Worm (Caenorhabditis elegans) whole organism, L3 larva: ENCODE data around the gene gex-5.
"Not testable (repeated sequence)": the region's sequence is repeated elsewhere in the genome, so short reads cannot be mapped to it uniquely, and the experiment has no call there.

Experiments
- ZK546.5 ChIP-seq: sonication (generic microtip); optimal IDR thresholded peaks from 2 replicates; lab custom pipeline; 2017; ENCODE audit warnings: missing biosample characterization, missing genetic modification characterization
- aly-2 ChIP-seq: fragments of 150-350 bp; optimal IDR thresholded peaks from 2 replicates; lab custom pipeline; 2014; ENCODE audit warnings: missing biosample characterization, missing genetic modification characterization
- ama-1 ChIP-seq: fragments of 150-350 bp; optimal IDR thresholded peaks from 2 replicates; lab custom pipeline; 2018
- elt-2 ChIP-seq: sonication (generic microtip); optimal IDR thresholded peaks from 2 replicates; lab custom pipeline; 2016; ENCODE audit warnings: missing genetic modification reagents, mild to moderate bottlenecking, missing genetic modification characterization, missing compliant biosample characterization
- eor-1 ChIP-seq, 2 experiments: fragments of 150-350 bp; optimal IDR thresholded peaks; 2 replicates each; lab custom pipeline; 2014 to 2018; ENCODE audit warnings: missing biosample characterization in 2 of 2, missing genetic modification characterization in 2 of 2
- fkh-10 ChIP-seq: sonication (generic microtip); optimal IDR thresholded peaks from 2 replicates; lab custom pipeline; 2017; ENCODE audit warnings: missing biosample characterization, missing genetic modification reagents, missing genetic modification characterization
- fkh-2 ChIP-seq: fragments of 150-350 bp; optimal IDR thresholded peaks from 2 replicates; lab custom pipeline; 2014; ENCODE audit warnings: missing biosample characterization, missing genetic modification reagents, missing genetic modification characterization
- hmg-11 ChIP-seq: sonication (generic microtip); optimal IDR thresholded peaks from 2 replicates; lab custom pipeline; 2016; ENCODE audit warnings: missing genetic modification characterization, missing compliant biosample characterization
- lin-15B ChIP-seq: fragments of 150-350 bp; optimal IDR thresholded peaks from 2 replicates; lab custom pipeline; 2014; ENCODE audit warnings: missing biosample characterization, missing genetic modification characterization
- mml-1 ChIP-seq: fragments of 150-350 bp; sonication (generic microtip); optimal IDR thresholded peaks from 3 replicates; lab custom pipeline; 2014; ENCODE audit warnings: missing biosample characterization, missing genetic modification characterization
- nhr-11 ChIP-seq: fragments of 150-350 bp; optimal IDR thresholded peaks from 2 replicates; lab custom pipeline; 2014; ENCODE audit warnings: missing biosample characterization, missing genetic modification characterization
- nhr-12 ChIP-seq: fragments of 150-350 bp; optimal IDR thresholded peaks from 2 replicates; lab custom pipeline; 2014; ENCODE audit warnings: missing biosample characterization, missing genetic modification characterization
- nhr-23 ChIP-seq: fragments of 150-350 bp; optimal IDR thresholded peaks from 2 replicates; lab custom pipeline; 2014; ENCODE audit warnings: missing biosample characterization, missing genetic modification reagents, missing genetic modification characterization
- nhr-237 ChIP-seq: fragments of 150-350 bp; optimal IDR thresholded peaks from 2 replicates; lab custom pipeline; 2014; ENCODE audit warnings: missing biosample characterization, missing genetic modification characterization
- nhr-25 ChIP-seq: sonication (generic microtip); optimal IDR thresholded peaks from 2 replicates; lab custom pipeline; 2017; ENCODE audit warnings: missing biosample characterization, missing genetic modification characterization
- nhr-67 ChIP-seq: fragments of 150-350 bp; optimal IDR thresholded peaks from 2 replicates; lab custom pipeline; 2014; ENCODE audit warnings: missing biosample characterization, missing genetic modification characterization
- nhr-76 ChIP-seq: fragments of 150-350 bp; sonication (generic microtip); optimal IDR thresholded peaks from 5 replicates; lab custom pipeline; 2014; ENCODE audit warnings: missing biosample characterization, missing genetic modification characterization
- pha-4 ChIP-seq: fragments of 150-350 bp; optimal IDR thresholded peaks from 2 replicates; lab custom pipeline; 2014; ENCODE audit warnings: missing biosample characterization, missing genetic modification reagents, missing genetic modification characterization
- pqm-1 ChIP-seq: fragments of 150-350 bp; optimal IDR thresholded peaks from 2 replicates; lab custom pipeline; 2017; ENCODE audit warnings: missing biosample characterization, missing genetic modification characterization, inconsistent platforms
- sea-2 ChIP-seq: fragments of 150-350 bp; sonication (generic microtip); optimal IDR thresholded peaks from 4 replicates; lab custom pipeline; 2014; ENCODE audit warnings: missing biosample characterization, missing genetic modification reagents, missing genetic modification characterization
- skn-1 ChIP-seq: fragments of 150-350 bp; optimal IDR thresholded peaks from 2 replicates; lab custom pipeline; 2014; ENCODE audit warnings: missing biosample characterization, missing genetic modification characterization
- tbx-2 ChIP-seq: sonication (generic microtip); optimal IDR thresholded peaks from 2 replicates; lab custom pipeline; 2016; ENCODE audit warnings: mild to moderate bottlenecking, missing genetic modification characterization, missing compliant biosample characterization
- unc-62 ChIP-seq: fragments of 150-350 bp; sonication (generic microtip); optimal IDR thresholded peaks from 4 replicates; lab custom pipeline; 2014; ENCODE audit warnings: missing biosample characterization, missing genetic modification reagents, missing genetic modification characterization
- zag-1 ChIP-seq: fragments of 150-350 bp; optimal IDR thresholded peaks from 2 replicates; lab custom pipeline; 2014; ENCODE audit warnings: missing biosample characterization, missing genetic modification characterization
- ztf-11 ChIP-seq: fragments of 150-350 bp; optimal IDR thresholded peaks from 2 replicates; lab custom pipeline; 2014; ENCODE audit warnings: missing biosample characterization, missing genetic modification characterization
- ztf-4 ChIP-seq: fragments of 150-350 bp; optimal IDR thresholded peaks from 2 replicates; lab custom pipeline; 2014; ENCODE audit warnings: missing biosample characterization, missing genetic modification characterization

gex-5 gene

DNA sequence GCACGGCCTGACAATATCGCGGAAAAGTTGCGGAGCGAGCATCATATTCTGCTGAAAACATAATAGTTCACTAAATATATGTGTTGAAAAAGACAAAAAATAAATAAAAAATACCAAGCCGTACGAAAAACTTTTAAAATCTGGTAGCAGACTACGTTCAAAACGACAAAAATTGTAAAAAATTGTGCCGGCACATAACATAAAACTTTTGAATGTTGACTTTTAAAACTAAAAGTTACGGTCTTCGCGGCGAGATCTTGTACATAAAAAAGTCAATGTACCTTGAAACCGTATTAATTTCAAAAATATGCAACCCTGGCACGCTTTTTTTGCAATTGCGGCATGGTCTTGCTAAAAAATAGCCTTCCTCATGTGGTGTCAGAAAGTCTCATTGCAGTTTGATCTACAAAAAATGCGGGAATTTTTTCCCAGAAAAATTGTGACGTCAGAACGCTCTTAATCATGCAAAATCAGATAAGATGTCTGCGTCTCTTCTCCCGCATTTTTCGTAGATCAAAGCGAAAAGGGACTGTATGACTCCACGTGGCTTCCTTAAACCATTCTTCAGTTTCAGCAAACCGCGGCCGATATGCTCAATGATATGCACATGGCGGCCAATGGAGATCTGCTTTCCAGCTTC is at the start of gene gex-5, which contains the start of gene C38D4.10:
TSS of gene gex-5 (minus strand) at position 51 of the 640 bp plus-strand sequence.
TSS of gene C38D4.10 (plus strand) at position 590 of the 640 bp plus-strand sequence.
- TF ChIP-seq unc-62 (GFP tag; lab: Kevin White, UChicago); fkh-2 (tag; lab: Kevin White, UChicago); nhr-237 (tag; lab: Kevin White, UChicago): not testable (repeated sequence)

DNA sequence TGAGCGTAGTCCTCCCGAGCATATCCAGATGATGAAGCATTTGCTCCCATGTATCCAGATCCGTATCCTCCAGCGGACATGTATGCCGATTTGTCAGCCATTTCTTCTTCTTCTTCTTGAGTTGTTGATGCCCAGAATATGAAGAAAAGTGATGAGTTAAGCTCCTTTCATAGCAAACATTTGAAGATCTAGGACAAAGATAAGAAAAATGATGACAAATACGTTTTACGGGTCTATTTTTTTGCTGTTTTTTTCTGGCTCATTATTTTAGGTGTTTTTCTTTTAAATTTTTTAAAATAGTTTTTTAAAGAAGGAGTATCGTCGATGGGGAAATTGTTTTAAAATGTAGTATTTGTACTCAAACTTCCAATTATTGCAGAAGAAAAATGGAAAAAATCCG is 48.4 kb upstream of the gex-5 start, which contains the start of gene nspd-9:
TSS of gene nspd-9 (minus strand) at position 101 of the 400 bp plus-strand sequence.
- TF ChIP-seq hmg-11 (tag; lab: Kevin White, UChicago) (no peak), aly-2 (tag; lab: Kevin White, UChicago) (no peak), fkh-10 (GFP tag; lab: Kevin White, UChicago) (no peak), nhr-76 (no peak)
- TF ChIP-seq, all 47 proteins: peak for 0

DNA sequence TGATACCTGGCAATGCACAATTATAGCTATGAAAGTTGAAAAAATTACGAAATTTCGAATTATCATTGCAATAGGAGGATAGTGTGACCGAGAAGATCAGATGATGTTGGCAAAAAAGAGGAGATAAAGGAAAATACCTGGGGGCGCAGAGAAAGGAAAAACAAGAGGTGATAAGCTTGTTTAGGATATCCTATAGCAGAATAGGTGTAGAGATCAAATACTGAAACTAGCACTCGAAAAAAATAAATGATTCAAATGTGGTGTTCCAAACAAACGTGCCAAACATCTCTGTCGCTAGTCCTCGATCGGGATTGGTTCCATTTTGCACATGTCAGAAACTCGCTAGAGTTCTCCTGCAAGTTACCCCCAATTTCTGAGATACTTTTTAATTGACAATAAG is 47.7 kb upstream of the gex-5 start, which contains the start of gene F26A1.9:
TSS of gene F26A1.9 (minus strand) at position 101 of the 400 bp plus-strand sequence.
- TF ChIP-seq mml-1 (tag; lab: Kevin White, UChicago) (no peak), nhr-12 (tag; lab: Kevin White, UChicago) (no peak), nhr-25 (no peak), tbx-2 (no peak), zag-1 (tag; lab: Kevin White, UChicago) (no peak), fkh-2 (tag; lab: Kevin White, UChicago) (no peak), nhr-67 (no peak), ztf-11 (tag; lab: Kevin White, UChicago) (no peak), ama-1 (lab: Kevin White, UChicago) (no peak), lin-15B (no peak), nhr-11 (tag; lab: Kevin White, UChicago) (no peak)

DNA sequence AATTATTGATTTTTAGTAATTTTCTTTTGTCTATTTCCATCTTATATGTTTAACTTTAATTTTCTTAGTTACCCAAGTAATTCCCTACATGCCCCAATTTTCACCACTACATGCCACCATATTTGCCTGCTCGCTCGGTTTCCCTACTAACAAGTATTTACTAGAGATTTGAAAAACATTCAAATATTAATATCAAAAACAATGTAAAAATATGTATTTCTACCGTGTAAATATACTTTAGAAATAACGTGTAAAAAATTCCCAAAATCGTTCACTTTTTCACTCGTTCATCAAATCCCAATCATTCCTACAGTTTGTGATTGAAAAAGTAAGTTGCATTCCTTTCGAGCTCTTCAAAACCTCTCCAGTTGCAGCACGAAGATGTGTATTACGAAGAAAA is 44.8 kb upstream of the gex-5 start, which contains the start of gene F26A1.3:
TSS of gene F26A1.3 (plus strand) at position 301 of the 400 bp plus-strand sequence.
- no peak for TF ChIP-seq pha-4 (tag; lab: Kevin White, UChicago)
- no peak for TF ChIP-seq nhr-76
- no peak for TF ChIP-seq pqm-1 (tag; lab: Kevin White, UChicago)
- no peak for TF ChIP-seq skn-1
- TF ChIP-seq tbx-2 = no peak
- TF ChIP-seq elt-2 = no peak
- TF ChIP-seq nhr-67 = no peak
- TF ChIP-seq sea-2 = no peak
- TF ChIP-seq nhr-25 = no peak
- no peak for TF ChIP-seq zag-1 (tag; lab: Kevin White, UChicago)
- no peak for TF ChIP-seq nhr-11 (tag; lab: Kevin White, UChicago)
- TF ChIP-seq ZK546.5 (tag; lab: Kevin White, UChicago) = no peak
- TF ChIP-seq nhr-12 (tag; lab: Kevin White, UChicago) = no peak
- TF ChIP-seq ztf-4 (tag; lab: Kevin White, UChicago) = no peak
- TF ChIP-seq eor-1 (tag; optimal IDR thresholded peaks at IDR 0.05; lab: Kevin White, UChicago) = no peak
- TF ChIP-seq aly-2 (tag; lab: Kevin White, UChicago) = no peak

DNA sequence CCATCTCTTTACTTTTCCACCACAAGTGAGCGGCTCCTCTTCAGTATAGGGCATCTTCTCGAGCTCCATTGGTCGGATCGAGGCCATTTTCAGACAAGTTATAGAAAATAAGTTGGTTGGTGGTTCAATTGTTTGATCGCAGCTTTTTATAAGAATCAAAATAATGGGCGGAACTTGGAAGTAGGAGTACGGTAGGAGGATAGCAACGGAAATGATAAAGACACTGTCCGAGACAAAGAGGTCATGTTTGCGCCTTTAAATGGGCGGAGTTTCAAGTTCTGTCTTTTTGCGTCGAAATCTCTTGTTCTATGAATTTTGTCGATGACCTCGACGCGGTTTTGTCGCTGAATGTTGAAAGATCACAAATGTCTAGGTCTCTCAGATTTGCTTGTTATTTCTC is 40.4 kb upstream of the gex-5 start, which contains the start of gene F26A1.8:
TSS of gene F26A1.8 (minus strand) at position 101 of the 400 bp plus-strand sequence.
- TF ChIP-seq nhr-237 (tag; lab: Kevin White, UChicago) = no peak
- TF ChIP-seq nhr-23 = no peak
- TF ChIP-seq tbx-2 = no peak
- TF ChIP-seq pha-4 (tag; lab: Kevin White, UChicago) = no peak
- TF ChIP-seq ama-1 (lab: Kevin White, UChicago) = no peak

DNA sequence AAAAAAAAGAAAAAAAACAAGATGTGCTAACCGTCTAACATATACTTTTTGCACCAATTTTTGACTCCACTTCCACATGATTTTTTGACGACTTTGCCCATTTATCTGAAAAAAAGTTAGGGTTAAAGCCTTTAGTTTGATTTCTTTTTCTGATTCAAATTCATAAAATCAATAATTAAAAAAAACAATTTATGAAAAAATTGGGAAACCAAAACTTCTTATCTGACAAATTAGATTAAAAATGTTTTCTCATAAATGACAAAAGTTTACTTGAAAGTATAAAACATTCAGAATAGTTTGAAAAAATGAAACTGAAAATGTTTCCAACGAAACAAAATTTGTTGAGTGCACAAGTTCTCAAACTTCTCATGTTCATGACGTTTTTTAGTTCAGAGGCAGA is 38.1 kb upstream of the gex-5 start, which contains the start of gene F26A1.7:
TSS of gene F26A1.7 (minus strand) at position 101 of the 400 bp plus-strand sequence.
- no peak for TF ChIP-seq nhr-237 (tag; lab: Kevin White, UChicago)
- TF ChIP-seq unc-62 (GFP tag; lab: Kevin White, UChicago) = no peak

DNA sequence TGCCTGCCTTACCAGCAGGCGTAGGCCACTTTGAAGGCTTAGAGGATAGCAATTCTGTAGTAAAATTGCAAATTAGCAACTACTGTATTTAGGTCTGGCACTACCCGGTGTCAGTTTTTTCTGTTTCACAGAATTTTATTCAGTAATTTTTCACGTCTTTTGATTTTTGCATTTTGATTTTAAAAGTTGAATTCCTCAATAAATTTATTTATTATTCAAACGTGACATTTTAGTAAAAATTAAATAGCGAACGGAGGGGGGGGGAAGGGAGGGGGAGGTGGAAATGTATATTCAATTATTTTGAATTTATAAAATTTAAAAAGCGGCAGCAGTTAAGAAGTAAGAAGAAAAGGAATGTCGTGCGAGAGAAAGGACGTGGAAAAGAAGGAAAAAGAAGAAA is 35.5 kb upstream of the gex-5 start, which contains the start of gene F26A1.4:
TSS of gene F26A1.4 (plus strand) at position 301 of the 400 bp plus-strand sequence.
- no peak for TF ChIP-seq nhr-237 (tag; lab: Kevin White, UChicago)
